Worm (Caenorhabditis elegans) whole organism, L4/young adult: ENCODE data around the gene zim-1.
A peak's percentile ranks its signal among the peaks of the same experiment; 100 is the strongest.

Experiments used
- W03F9.2 ChIP-seq: fragments of 150-350 bp; optimal IDR thresholded peaks from 2 replicates; lab custom pipeline; 2014; ENCODE audit warnings: missing biosample characterization, missing genetic modification characterization
- dao-5 ChIP-seq: sonication (generic microtip); optimal IDR thresholded peaks from 2 replicates; lab custom pipeline; 2016; ENCODE audit warnings: missing genotype, missing genetic modification characterization, moderate library complexity, missing compliant biosample characterization
- him-1 ChIP-seq: sonication (generic microtip); optimal IDR thresholded peaks from 2 replicates; lab custom pipeline; 2016; ENCODE audit warnings: missing genotype, missing genetic modification reagents, missing genetic modification characterization, missing compliant biosample characterization

ce11 chrIV:10499948-10500356 lies 46.9 kb upstream of the zim-1 start:
- TF ChIP-seq him-1 (tag; lab: Kevin White, UChicago) (peak; percentile 85), W03F9.2 (tag; lab: Kevin White, UChicago) (no peak), dao-5 (tag; lab: Kevin White, UChicago) (no peak)
